Fruit fly (Drosophila melanogaster): ENCODE data around the gene Mur18B.

Mur18B gene

dm6 chrX:19261528-19262102 lies 48.6 kb downstream of the Mur18B start, which contains the start of gene Vav (continued):
- TF ChIP-seq hb (GFP tag; IDR thresholded peaks at IDR 0.05; ENCODE audit: partially characterized antibody) (no peak), CG8290 (GFP tag; optimal IDR thresholded peaks at IDR 0.05) (no peak), CG8290 (tag; optimal IDR thresholded peaks at IDR 0.05) (no peak), gsb (GFP tag; IDR thresholded peaks at IDR 0.05) (no peak), Atf6 (GFP tag; IDR thresholded peaks at IDR 0.05) (no peak), cad (GFP tag; optimal IDR thresholded peaks at IDR 0.05) (no peak), CG1602 (GFP tag; optimal IDR thresholded peaks at IDR 0.05) (no peak), CG12299 (tag; optimal IDR thresholded peaks at IDR 0.05) (peak; percentile 18), CG7987 (GFP tag; optimal IDR thresholded peaks at IDR 0.05) (peak; percentile 22), fd102C (GFP tag; optimal IDR thresholded peaks at IDR 0.05) (no peak), zen2 (GFP tag; IDR thresholded peaks at IDR 0.05; ENCODE audit: partially characterized antibody) (no peak), Drgx (GFP tag; IDR thresholded peaks at IDR 0.05) (no peak), prd (optimal IDR thresholded peaks at IDR 0.05) (no peak), prd (GFP tag; IDR thresholded peaks at IDR 0.05) (0 out of 3 replicates have a peak, but pooled peaks have one; percentile 4), CG1792 (GFP tag; optimal IDR thresholded peaks at IDR 0.05) (no peak), ap (GFP tag; IDR thresholded peaks at IDR 0.05) (no peak), CG4424 (GFP tag; optimal IDR thresholded peaks at IDR 0.05) (no peak), Nf-YC (tag; optimal IDR thresholded peaks at IDR 0.05) (peak; percentile 48), CG30020 (tag; optimal IDR thresholded peaks at IDR 0.05) (no peak), CG6175 (GFP tag; IDR thresholded peaks at IDR 0.05) (no peak), danr (GFP tag; IDR thresholded peaks at IDR 0.05) (no peak), Dbx (GFP tag; IDR thresholded peaks at IDR 0.05) (no peak)

dm6 chrX:19262553-19262952 lies 49.5 kb downstream of the Mur18B start:
- TF ChIP-seq tin (GFP tag; optimal IDR thresholded peaks at IDR 0.05) (no peak), Xrp1 (GFP tag; IDR thresholded peaks at IDR 0.05) (peak; percentile 32; the same call in 1 of the 2 replicates), dmrt99B (tag; optimal IDR thresholded peaks at IDR 0.05) (peak; percentile 45), Meics (GFP tag; optimal IDR thresholded peaks at IDR 0.05) (peak; percentile 21), Drgx (GFP tag; IDR thresholded peaks at IDR 0.05) (0 out of 2 replicates have a peak, but pooled peaks have one; percentile 36), CG10979 (tag; optimal IDR thresholded peaks at IDR 0.05) (peak; percentile 25), Oli (tag; optimal IDR thresholded peaks at IDR 0.05) (peak; percentile 5), D19A (tag; optimal IDR thresholded peaks at IDR 0.05) (peak; percentile 41), CG17361 (GFP tag; IDR thresholded peaks at IDR 0.05) (0 out of 3 replicates have a peak, but pooled peaks have one; percentile 30), phol (tag; optimal IDR thresholded peaks at IDR 0.05) (peak; percentile 52), CG7786 (GFP tag; optimal IDR thresholded peaks at IDR 0.05) (no peak), CG34422 (GFP tag; IDR thresholded peaks at IDR 0.05) (no peak), stc (GFP tag; IDR thresholded peaks at IDR 0.05) (0 out of 2 replicates have a peak, but pooled peaks have one; percentile 22), Blimp-1 (GFP tag; optimal IDR thresholded peaks at IDR 0.05) (peak; percentile 16), CG14441 (GFP tag; IDR thresholded peaks at IDR 0.05) (no peak), CG14050 (GFP tag; IDR thresholded peaks at IDR 0.05) (no peak), grau (tag; optimal IDR thresholded peaks at IDR 0.05) (peak; percentile 6), sens (GFP tag) (peak; percentile 54), sens-2 (GFP tag; IDR thresholded peaks at IDR 0.05) (0 out of 2 replicates have a peak, but pooled peaks have one; percentile 11), CG17829 (tag; optimal IDR thresholded peaks at IDR 0.05) (peak; percentile 6), nom (GFP tag; optimal IDR thresholded peaks at IDR 0.05) (no peak), CG7745 (tag; optimal IDR thresholded peaks at IDR 0.05) (no peak), vvl (GFP tag; IDR thresholded peaks at IDR 0.05) (peak; percentile 20; the same call in 1 of the 2 replicates), CG32532 (GFP tag; IDR thresholded peaks at IDR 0.05) (peak; percentile 11; the same call in 1 of the 2 replicates), CG8924 (tag; optimal IDR thresholded peaks at IDR 0.05) (peak; percentile 3), Opbp (GFP tag; IDR thresholded peaks at IDR 0.05; ENCODE audit: partially characterized antibody) (no peak), pan (optimal IDR thresholded peaks at IDR 0.05) (no peak), pan (GFP tag; optimal IDR thresholded peaks at IDR 0.05 in 1 of 2, IDR thresholded peaks at IDR 0.05 in 1 of 2) (peak in 1 of 2 experiments; percentile 50), unpg (GFP tag; optimal IDR thresholded peaks at IDR 0.05) (peak; percentile 18), CG7357 (GFP tag; IDR thresholded peaks at IDR 0.05) (no peak)
